Worm (Caenorhabditis elegans) whole organism, L4 larva: ENCODE data around the gene K06H6.1.

Experiments used
- dpl-1 ChIP-seq: fragments of 150-350 bp; optimal IDR thresholded peaks from 2 replicates; lab custom pipeline; 2014; ENCODE audit warnings: missing biosample characterization, missing genetic modification reagents, missing genetic modification characterization
- lin-13 ChIP-seq: fragments of 150-350 bp; optimal IDR thresholded peaks from 2 replicates; lab custom pipeline; 2014; ENCODE audit warnings: missing biosample characterization, missing genetic modification reagents, missing genetic modification characterization
- madf-5 ChIP-seq, 2 experiments: fragments of 200-800 bp; sonication (Bioruptor generic); IDR thresholded peaks; 2 replicates each; pipeline ENCODE4 v1.3.6; 2022; ENCODE audit warnings: missing compliant biosample characterization in 2 of 2, missing genetic modification characterization in 2 of 2
- nhr-25 ChIP-seq: sonication (generic microtip); optimal IDR thresholded peaks from 2 replicates; lab custom pipeline; 2017; ENCODE audit warnings: missing genetic modification characterization, mild to moderate bottlenecking, missing compliant biosample characterization, antibody characterized with exemption, moderate library complexity, borderline replicate concordance; ENCODE audit not compliant: insufficient read depth
- nhr-28 ChIP-seq: fragments of 150-350 bp; optimal IDR thresholded peaks from 2 replicates; lab custom pipeline; 2014; ENCODE audit warnings: missing biosample characterization, missing genetic modification characterization
- snpc-4 ChIP-seq: fragments of 150-350 bp; optimal IDR thresholded peaks from 2 replicates; lab custom pipeline; 2014; ENCODE audit warnings: missing biosample characterization, missing genetic modification characterization
- tag-97 ChIP-seq: fragments of 200-800 bp; sonication (Bioruptor generic); IDR thresholded peaks from 2 replicates; pipeline ENCODE4 v1.3.6; 2022; ENCODE audit warnings: missing genetic modification characterization, missing compliant biosample characterization
- zag-1 ChIP-seq: fragments of 150-350 bp; optimal IDR thresholded peaks from 2 replicates; lab custom pipeline; 2014; ENCODE audit warnings: missing biosample characterization, missing genetic modification characterization

DNA sequence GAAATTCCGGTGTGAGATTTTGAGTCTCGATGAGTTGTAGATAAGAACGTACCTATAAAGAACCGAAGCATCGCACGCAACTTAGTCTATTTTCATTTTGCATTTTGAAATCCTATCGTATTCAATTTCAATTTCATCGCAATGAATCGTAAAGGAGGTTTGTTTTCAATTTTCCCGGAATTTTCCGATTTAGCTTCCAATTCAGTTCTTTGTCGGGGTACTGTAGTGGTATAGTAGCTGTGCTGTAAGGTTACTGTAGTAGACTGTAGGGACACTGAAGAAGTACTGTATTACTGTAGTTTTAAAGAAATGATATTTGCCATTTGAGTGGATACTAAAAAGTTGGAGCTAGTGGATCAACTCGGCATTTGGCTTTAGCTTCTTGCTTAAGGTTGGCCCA, 11.9 kb downstream of the K06H6.1 start:
- no peak for TF ChIP-seq snpc-4 (tag; lab: Kevin White, UChicago)
- TF ChIP-seq nhr-25 (tag; lab: Kevin White, UChicago): no peak
- no peak for TF ChIP-seq tag-97 (GFP tag; lab: Robert Waterston, UW)
- no peak for TF ChIP-seq zag-1
- no peak for TF ChIP-seq madf-5 (GFP tag; IDR thresholded peaks at IDR 0.05; lab: Robert Waterston, UW)
- TF ChIP-seq dpl-1 (GFP tag; lab: Kevin White, UChicago): no peak
- no peak for TF ChIP-seq lin-13 (GFP tag; lab: Kevin White, UChicago)
- no peak for TF ChIP-seq nhr-28
